Fruit fly (Drosophila melanogaster) whole organism, wandering third instar larva: ENCODE data around the gene CG33784.

ENCODE experiments used
- CG9705 ChIP-seq: fragments of 200-800 bp; sonication (Bioruptor generic); optimal IDR thresholded peaks from 2 replicates; lab custom pipeline; 2018; ENCODE audit warnings: missing biosample characterization, mild to moderate bottlenecking, missing genetic modification characterization
- Dfd ChIP-seq: fragments of >200 bp; optimal IDR thresholded peaks from 2 replicates; lab custom pipeline; 2017; ENCODE audit warnings: missing biosample characterization, missing genetic modification characterization
- HLH106 ChIP-seq: fragments of 200-800 bp; optimal IDR thresholded peaks from 3 replicates; lab custom pipeline; 2019; ENCODE audit warnings: missing biosample characterization, mild to moderate bottlenecking, missing genetic modification characterization, moderate library complexity
- br ChIP-seq: fragments of 200-800 bp; sonication (Bioruptor generic); optimal IDR thresholded peaks from 2 replicates; lab custom pipeline; 2016; ENCODE audit warnings: missing biosample characterization, missing genetic modification characterization
- dmrt93B ChIP-seq: fragments of 200-800 bp; sonication (Bioruptor generic); optimal IDR thresholded peaks from 2 replicates; lab custom pipeline; 2018; ENCODE audit warnings: missing biosample characterization, mild to moderate bottlenecking, missing genetic modification characterization
- jim ChIP-seq: fragments of 175-275, 200-325 bp; sonication (Bioruptor generic); optimal IDR thresholded peaks from 2 replicates; lab custom pipeline; 2016; ENCODE audit warnings: missing biosample characterization, mild to moderate bottlenecking, missing genetic modification characterization
- lola ChIP-seq: fragments of >200 bp; optimal IDR thresholded peaks from 2 replicates; lab custom pipeline; 2017; ENCODE audit warnings: missing biosample characterization, missing genetic modification characterization
- psq ChIP-seq: fragments of 200-800 bp; sonication (Bioruptor generic); optimal IDR thresholded peaks from 3 replicates; lab custom pipeline; 2017; ENCODE audit warnings: missing biosample characterization, mild to moderate bottlenecking, missing genetic modification characterization, moderate library complexity
- sv ChIP-seq: fragments of 200-800 bp; sonication (Bioruptor generic); optimal IDR thresholded peaks from 3 replicates; lab custom pipeline; 2016; ENCODE audit warnings: missing biosample characterization, missing genetic modification characterization
- tai ChIP-seq: sonication (Bioruptor generic); optimal IDR thresholded peaks from 2 replicates; lab custom pipeline; 2016; ENCODE audit warnings: missing biosample characterization, missing genetic modification characterization

- TF ChIP-seq jim (GFP tag; lab: Kevin White, UChicago) (no peak), br (GFP tag; lab: Kevin White, UChicago) (no peak), sv (GFP tag; lab: Kevin White, UChicago) (no peak), HLH106 (no peak), dmrt93B (GFP tag; lab: Kevin White, UChicago) (no peak), CG9705 (GFP tag; lab: Kevin White, UChicago) (no peak), lola (GFP tag; lab: Kevin White, UChicago) (no peak), tai (GFP tag; lab: Kevin White, UChicago) (no peak), Dfd (GFP tag; lab: Kevin White, UChicago) (no peak), psq (GFP tag; lab: Kevin White, UChicago) (no peak)
These were observed 31.7 kb downstream of the CG33784 start for dm6 chr3R:10099401-10099848.
